Fruit fly (Drosophila melanogaster) whole organism, adult: ENCODE data around the gene MKP-4.

Experiments used
- CG11617 ChIP-seq: fragments of 200-800 bp; sonication (Bioruptor generic); optimal IDR thresholded peaks from 2 replicates; lab custom pipeline; 2017; ENCODE audit warnings: mild to moderate bottlenecking, missing biosample characterization, missing genetic modification reagents, missing genetic modification characterization
- CG12768 ChIP-seq: fragments of 200-800 bp; sonication (Bioruptor generic); optimal IDR thresholded peaks from 2 replicates; lab custom pipeline; 2017; ENCODE audit warnings: missing biosample characterization, missing genetic modification characterization, mild to moderate bottlenecking, moderate library complexity, missing genetic modification reagents
- CG14711 ChIP-seq: fragments of 200-800 bp; sonication (Bioruptor generic); optimal IDR thresholded peaks from 2 replicates; lab custom pipeline; 2018; ENCODE audit warnings: missing biosample characterization, mild to moderate bottlenecking, missing genetic modification characterization, moderate library complexity
- CG1620 ChIP-seq: fragments of 200-800 bp; sonication (Bioruptor generic); optimal IDR thresholded peaks from 2 replicates; lab custom pipeline; 2016; ENCODE audit warnings: missing biosample characterization, missing genetic modification characterization
- CG33017 ChIP-seq: fragments of 200-800 bp; sonication (Bioruptor generic); optimal IDR thresholded peaks from 2 replicates; lab custom pipeline; 2018; ENCODE audit warnings: missing biosample characterization, mild to moderate bottlenecking, missing genetic modification characterization, moderate library complexity
- CG5204 ChIP-seq: fragments of 200-800 bp; sonication (Bioruptor generic); optimal IDR thresholded peaks from 2 replicates; lab custom pipeline; 2016; ENCODE audit warnings: missing biosample characterization, missing genetic modification characterization
- CG7045 ChIP-seq: fragments of 200-800 bp; sonication (Bioruptor generic); optimal IDR thresholded peaks from 2 replicates; lab custom pipeline; 2017; ENCODE audit warnings: missing biosample characterization, mild to moderate bottlenecking, missing genetic modification characterization
- CG7101 ChIP-seq: fragments of 200-800 bp; sonication (Bioruptor generic); optimal IDR thresholded peaks from 2 replicates; lab custom pipeline; 2018; ENCODE audit warnings: missing biosample characterization, mild to moderate bottlenecking, missing genetic modification characterization, moderate library complexity
- Clk ChIP-seq: fragments of 200-800 bp; sonication (Bioruptor generic); optimal IDR thresholded peaks from 2 replicates; lab custom pipeline; 2017; ENCODE audit warnings: missing biosample characterization, missing genetic modification characterization
- Crg-1 ChIP-seq: fragments of 200-800 bp; sonication (Bioruptor generic); optimal IDR thresholded peaks from 2 replicates; lab custom pipeline; 2016; ENCODE audit warnings: missing biosample characterization, missing genetic modification characterization
- Hr96 ChIP-seq: fragments of 200-800 bp; sonication (Bioruptor generic); optimal IDR thresholded peaks from 2 replicates; lab custom pipeline; 2016; ENCODE audit warnings: missing biosample characterization, missing genetic modification characterization
- Mnt ChIP-seq: fragments of 200-800 bp; sonication (Bioruptor generic); optimal IDR thresholded peaks from 2 replicates; lab custom pipeline; 2016; ENCODE audit warnings: missing biosample characterization, mild to moderate bottlenecking, missing genetic modification characterization
- bab1 ChIP-seq: fragments of 200-800 bp; sonication (Bioruptor generic); optimal IDR thresholded peaks from 3 replicates; lab custom pipeline; 2019; ENCODE audit warnings: missing biosample characterization, mild to moderate bottlenecking, missing genetic modification characterization, moderate library complexity
- cic ChIP-seq: fragments of 200-800 bp; sonication (Bioruptor generic); optimal IDR thresholded peaks from 2 replicates; lab custom pipeline; 2017; ENCODE audit warnings: missing biosample characterization, mild to moderate bottlenecking, missing genetic modification characterization, moderate library complexity
- cnc ChIP-seq, 2 experiments: fragments of >200 bp; optimal IDR thresholded peaks; 2 replicates each; lab custom pipeline; 2017
- kay ChIP-seq: fragments of 200-800 bp; sonication (Bioruptor generic); peaks from one replicate; lab custom pipeline; 2016; ENCODE audit warnings: missing biosample characterization, missing genetic modification characterization, borderline replicate concordance
- ovo ChIP-seq: fragments of 200-800 bp; sonication (Bioruptor generic); optimal IDR thresholded peaks from 2 replicates; lab custom pipeline; 2016; ENCODE audit warnings: missing biosample characterization, missing genetic modification characterization
- pad ChIP-seq: fragments of 200-800 bp; sonication (Bioruptor generic); optimal IDR thresholded peaks from 3 replicates; lab custom pipeline; 2017; ENCODE audit warnings: missing biosample characterization, missing genetic modification characterization, mild to moderate bottlenecking, moderate library complexity, missing genetic modification reagents
- tj ChIP-seq: fragments of 200-800 bp; sonication (Bioruptor generic); optimal IDR thresholded peaks from 3 replicates; lab custom pipeline; 2017; ENCODE audit warnings: missing biosample characterization, mild to moderate bottlenecking, missing genetic modification characterization, moderate library complexity
- toe ChIP-seq: fragments of 200-800 bp; sonication (Bioruptor generic); optimal IDR thresholded peaks from 2 replicates; lab custom pipeline; 2016; ENCODE audit warnings: missing biosample characterization, missing genetic modification characterization

Gene MKP-4

DNA sequence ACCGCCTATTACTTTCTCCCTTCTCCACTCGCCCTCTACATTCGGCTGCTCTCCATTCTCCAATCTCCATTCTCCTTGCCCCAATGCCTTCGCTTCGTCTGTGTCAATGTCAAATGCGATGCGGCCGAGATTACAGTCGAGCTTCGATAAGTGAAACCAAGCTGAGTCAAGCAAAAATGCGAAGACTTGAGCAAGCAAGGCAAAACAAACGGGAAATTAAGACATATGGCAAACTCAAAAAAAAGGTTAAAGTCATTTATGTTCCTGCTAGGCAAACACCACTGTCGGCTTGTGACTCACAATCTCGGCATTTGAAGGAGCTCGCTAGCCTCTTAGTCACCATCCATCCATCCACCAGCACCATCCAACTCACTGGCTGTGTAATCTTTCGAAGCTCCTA is 45.5 kb downstream of the MKP-4 start:
- TF ChIP-seq toe (GFP tag; lab: Kevin White, UChicago) (peak; percentile 91), CG7045 (GFP tag; lab: Kevin White, UChicago) (peak; percentile 91), CG1620 (GFP tag; lab: Kevin White, UChicago) (peak; percentile 96), Mnt (GFP tag; lab: Kevin White, UChicago) (peak; percentile 94), CG33017 (tag; lab: Kevin White, UChicago) (peak; percentile 93), Clk (GFP tag; lab: Kevin White, UChicago) (peak; percentile 84), bab1 (GFP tag; lab: Kevin White, UChicago) (peak; percentile 90), CG7101 (peak; percentile 98), pad (GFP tag; lab: Kevin White, UChicago) (peak; percentile 83), Crg-1 (GFP tag; lab: Kevin White, UChicago) (peak; percentile 93), CG12768 (peak; percentile 96), CG5204 (GFP tag; lab: Kevin White, UChicago) (peak; percentile 95), Hr96 (GFP tag; lab: Kevin White, UChicago) (peak; percentile 98), ovo (GFP tag; lab: Kevin White, UChicago) (peak; percentile 91), cnc (optimal IDR thresholded peaks at IDR 0.05; lab: Kevin White, UChicago) (no peak), CG14711 (tag; lab: Kevin White, UChicago) (peak; percentile 88), tj (GFP tag; lab: Kevin White, UChicago) (peak; percentile 81), CG11617 (GFP tag; lab: Kevin White, UChicago) (peak; percentile 94), cic (peak; percentile 44), kay (peak; percentile 99)
